Fruit fly (Drosophila melanogaster) whole organism, embryonic: ENCODE results near the gene dpr18.

Source experiments
- BEAF-32 ChIP-seq: fragments of 200-800 bp; sonication (Bioruptor generic); optimal IDR thresholded peaks from 3 replicates; lab custom pipeline; 2017; ENCODE audit warnings: missing biosample characterization, missing genetic modification characterization, mild to moderate bottlenecking, moderate library complexity, missing genetic modification reagents
- Bdp1 ChIP-seq: fragments of 200-800 bp; sonication (Bioruptor generic); optimal IDR thresholded peaks from 3 replicates; lab custom pipeline; 2016; ENCODE audit warnings: missing biosample characterization, missing genetic modification characterization
- CG1024 ChIP-seq: fragments of 200-800 bp; sonication (Bioruptor generic); IDR thresholded peaks from 2 replicates; pipeline ENCODE4 v1.3.6; 2022; ENCODE audit warnings: missing biosample characterization, missing genetic modification characterization
- CG11085 ChIP-seq: fragments of 200-800 bp; sonication (Bioruptor generic); IDR thresholded peaks from 2 replicates; pipeline ENCODE4 v1.3.6; 2022; ENCODE audit warnings: missing biosample characterization, missing genetic modification characterization
- CG15073 ChIP-seq: fragments of 200-800 bp; sonication (Bioruptor generic); optimal IDR thresholded peaks from 2 replicates; lab custom pipeline; 2016; ENCODE audit warnings: missing biosample characterization, missing genetic modification characterization
- CG15479 ChIP-seq: fragments of 200-800 bp; sonication (Bioruptor generic); optimal IDR thresholded peaks from 3 replicates; lab custom pipeline; 2019; ENCODE audit warnings: missing biosample characterization, mild to moderate bottlenecking, missing genetic modification characterization, moderate library complexity
- CG16779 ChIP-seq: fragments of 200-800 bp; sonication (Bioruptor generic); IDR thresholded peaks from 2 replicates; pipeline ENCODE4 v1.3.6; 2022; ENCODE audit warnings: missing biosample characterization, missing genetic modification characterization
- CG18619 ChIP-seq: fragments of 200-800 bp; sonication (Bioruptor generic); optimal IDR thresholded peaks from 3 replicates; lab custom pipeline; 2017; ENCODE audit warnings: missing biosample characterization, mild to moderate bottlenecking, missing genetic modification characterization
- CG2199 ChIP-seq: fragments of 200-800 bp; sonication (Bioruptor generic); IDR thresholded peaks from 3 replicates; pipeline ENCODE4 v1.3.6; 2022; ENCODE audit warnings: missing biosample characterization, missing genetic modification characterization
- CG3065 ChIP-seq: fragments of 200-800 bp; sonication (Bioruptor generic); optimal IDR thresholded peaks from 2 replicates; lab custom pipeline; 2016; ENCODE audit warnings: missing biosample characterization, missing genetic modification characterization
- CG32772 ChIP-seq: fragments of 200-800 bp; sonication (Bioruptor generic); IDR thresholded peaks from 2 replicates; pipeline ENCODE4 v1.3.6; 2022; ENCODE audit warnings: missing biosample characterization, missing genetic modification characterization
- CG34376 ChIP-seq: fragments of 200-800 bp; sonication (Bioruptor generic); optimal IDR thresholded peaks from 2 replicates; lab custom pipeline; 2018; ENCODE audit warnings: missing biosample characterization, mild to moderate bottlenecking, missing genetic modification characterization
- CG6654 ChIP-seq: fragments of 200-800 bp; sonication (Bioruptor generic); optimal IDR thresholded peaks from 2 replicates; lab custom pipeline; 2017; ENCODE audit warnings: missing biosample characterization, mild to moderate bottlenecking, missing genetic modification characterization
- CG6854 ChIP-seq: fragments of 200-800 bp; sonication (Bioruptor generic); optimal IDR thresholded peaks from 3 replicates; lab custom pipeline; 2017; ENCODE audit warnings: missing biosample characterization, mild to moderate bottlenecking, missing genetic modification characterization
- CG7839 ChIP-seq: fragments of 200-800 bp; sonication (Bioruptor generic); optimal IDR thresholded peaks from 3 replicates; lab custom pipeline; 2018; ENCODE audit warnings: missing biosample characterization, mild to moderate bottlenecking, missing genetic modification characterization, moderate library complexity
- CG9609 ChIP-seq: fragments of 200-800 bp; sonication (Bioruptor generic); optimal IDR thresholded peaks from 3 replicates; lab custom pipeline; 2016; ENCODE audit warnings: missing biosample characterization, missing genetic modification characterization
- CG9817 ChIP-seq: fragments of 200-800 bp; sonication (Bioruptor generic); optimal IDR thresholded peaks from 2 replicates; lab custom pipeline; 2018; ENCODE audit warnings: missing biosample characterization, mild to moderate bottlenecking, missing genetic modification characterization, moderate library complexity
- CoRest ChIP-seq: fragments of 200-800 bp; sonication (Bioruptor generic); optimal IDR thresholded peaks from 3 replicates; lab custom pipeline; 2018; ENCODE audit warnings: missing biosample characterization, mild to moderate bottlenecking, missing genetic modification characterization, moderate library complexity
- GATAe ChIP-seq: fragments of 200-800 bp; sonication (Bioruptor generic); conservative IDR thresholded peaks from 2 replicates; pipeline ENCODE4 v1.3.6; 2022; ENCODE audit warnings: missing biosample characterization, missing genetic modification characterization
- HHEX ChIP-seq: fragments of 200-800 bp; sonication (Bioruptor generic); optimal IDR thresholded peaks from 3 replicates; lab custom pipeline; 2017; ENCODE audit warnings: missing biosample characterization, mild to moderate bottlenecking, missing genetic modification characterization, missing genetic modification reagents
- Hmx ChIP-seq: fragments of 200-800 bp; sonication (Bioruptor generic); optimal IDR thresholded peaks from 2 replicates; lab custom pipeline; 2016; ENCODE audit warnings: missing biosample characterization, missing genetic modification characterization
- Lhr ChIP-seq: fragments of 200-800 bp; sonication (Bioruptor generic); optimal IDR thresholded peaks from 3 replicates; lab custom pipeline; 2017; ENCODE audit warnings: mild to moderate bottlenecking, missing biosample characterization, missing genetic modification reagents, missing genetic modification characterization
- Nf-YC ChIP-seq: fragments of 200-800 bp; optimal IDR thresholded peaks from 3 replicates; lab custom pipeline; 2019; ENCODE audit warnings: missing biosample characterization, mild to moderate bottlenecking, missing genetic modification characterization, moderate library complexity
- Six4 ChIP-seq: fragments of 200-800 bp; sonication (Bioruptor generic); optimal IDR thresholded peaks from 2 replicates; lab custom pipeline; 2016; ENCODE audit warnings: missing biosample characterization, missing genetic modification characterization
- Stat92E ChIP-seq, 3 experiments: fragments of >200 bp in 2 of 3; fragments of 200-800 bp in 1 of 3; sonication (Bioruptor generic) in 1 of 3; optimal IDR thresholded peaks; 2 replicates each; lab custom pipeline; 2017 to 2019; ENCODE audit warnings: missing biosample characterization in 3 of 3, missing genetic modification characterization in 3 of 3, mild to moderate bottlenecking in 1 of 3, moderate library complexity in 1 of 3
- Taf1 ChIP-seq: fragments of 200-800 bp; sonication (Bioruptor generic); IDR thresholded peaks from 2 replicates; pipeline ENCODE4 v1.3.6; 2022; ENCODE audit warnings: missing biosample characterization, missing genetic modification characterization
- Xrp1 ChIP-seq: fragments of 200-800 bp; sonication (Bioruptor generic); IDR thresholded peaks from 2 replicates; pipeline ENCODE4 v1.3.6; 2022; ENCODE audit warnings: missing biosample characterization, missing genetic modification characterization
- abd-A ChIP-seq: fragments of 200-800 bp; sonication (Bioruptor generic); optimal IDR thresholded peaks from 3 replicates; lab custom pipeline; 2019; ENCODE audit warnings: missing biosample characterization, mild to moderate bottlenecking, missing genetic modification characterization, moderate library complexity
- amos ChIP-seq: fragments of 200-800 bp; sonication (Bioruptor generic); IDR thresholded peaks from 2 replicates; pipeline ENCODE4 v1.3.6; 2022; ENCODE audit warnings: missing biosample characterization, missing genetic modification characterization; ENCODE audit not compliant: partially characterized antibody
- caup ChIP-seq: fragments of 200-800 bp; sonication (Bioruptor generic); optimal IDR thresholded peaks from 3 replicates; lab custom pipeline; 2017; ENCODE audit warnings: missing biosample characterization, mild to moderate bottlenecking, missing genetic modification characterization, moderate library complexity; ENCODE audit not compliant: severe bottlenecking
- cg ChIP-seq: fragments of 200-800 bp; sonication (Bioruptor generic); optimal IDR thresholded peaks from 3 replicates; lab custom pipeline; 2019; ENCODE audit warnings: missing biosample characterization, mild to moderate bottlenecking, missing genetic modification characterization, moderate library complexity
- chinmo ChIP-seq: fragments of 200-800 bp; sonication (Bioruptor generic); IDR thresholded peaks from 4 replicates; pipeline ENCODE4 v1.3.6; 2022; ENCODE audit warnings: missing biosample characterization, missing genetic modification characterization; ENCODE audit not compliant: partially characterized antibody
- crol ChIP-seq: fragments of 200-800 bp; sonication (Bioruptor generic); IDR thresholded peaks from 2 replicates; pipeline ENCODE4 v1.3.6; 2022; ENCODE audit warnings: missing biosample characterization, missing genetic modification characterization
- cwo ChIP-seq: fragments of 200-800 bp; sonication (Bioruptor generic); optimal IDR thresholded peaks from 3 replicates; lab custom pipeline; 2017; ENCODE audit warnings: missing biosample characterization, missing genetic modification characterization, mild to moderate bottlenecking, moderate library complexity, missing genetic modification reagents
- dati ChIP-seq: fragments of 200-800 bp; sonication (Bioruptor generic); IDR thresholded peaks from 2 replicates; pipeline ENCODE4 v1.3.6; 2022; ENCODE audit warnings: missing biosample characterization, missing genetic modification characterization
- dm ChIP-seq: fragments of 200-800 bp; sonication (Bioruptor generic); optimal IDR thresholded peaks from 3 replicates; lab custom pipeline; 2016; ENCODE audit warnings: missing biosample characterization, missing genetic modification characterization
- ftz-f1 ChIP-seq: fragments of 200-800 bp; sonication (Bioruptor generic); optimal IDR thresholded peaks from 2 replicates; lab custom pipeline; 2016; ENCODE audit warnings: missing biosample characterization, missing genetic modification characterization
- grau ChIP-seq: fragments of 200-800 bp; optimal IDR thresholded peaks from 3 replicates; lab custom pipeline; 2019; ENCODE audit warnings: missing biosample characterization, mild to moderate bottlenecking, missing genetic modification characterization, moderate library complexity
- lab ChIP-seq: fragments of 200-800 bp; sonication (Bioruptor generic); optimal IDR thresholded peaks from 3 replicates; lab custom pipeline; 2017; ENCODE audit warnings: missing biosample characterization, missing genetic modification characterization, mild to moderate bottlenecking, moderate library complexity, missing genetic modification reagents
- luna ChIP-seq: fragments of 200-800 bp; sonication (Bioruptor generic); optimal IDR thresholded peaks from 2 replicates; lab custom pipeline; 2016; ENCODE audit warnings: missing biosample characterization, missing genetic modification characterization
- mirr ChIP-seq: fragments of 200-800 bp; sonication (Bioruptor generic); optimal IDR thresholded peaks from 3 replicates; lab custom pipeline; 2018; ENCODE audit warnings: missing biosample characterization, mild to moderate bottlenecking, missing genetic modification characterization
- odd ChIP-seq: fragments of 200-800 bp; sonication (Bioruptor generic); optimal IDR thresholded peaks from 2 replicates; lab custom pipeline; 2017; ENCODE audit warnings: missing biosample characterization, mild to moderate bottlenecking, missing genetic modification characterization
- otp ChIP-seq: fragments of 200-800 bp; sonication (Bioruptor generic); IDR thresholded peaks from 3 replicates; pipeline ENCODE4, ENCODE4 v1.3.6; 2022; ENCODE audit warnings: missing biosample characterization, missing genetic modification characterization
- phol ChIP-seq: fragments of 200-800 bp; sonication (Bioruptor generic); optimal IDR thresholded peaks from 3 replicates; lab custom pipeline; 2018; ENCODE audit warnings: missing biosample characterization, mild to moderate bottlenecking, missing genetic modification characterization, moderate library complexity
- sqz ChIP-seq: fragments of 200-800 bp; sonication (Bioruptor generic); optimal IDR thresholded peaks from 3 replicates; lab custom pipeline; 2018; ENCODE audit warnings: missing biosample characterization, mild to moderate bottlenecking, missing genetic modification characterization
- stc ChIP-seq: fragments of 200-800 bp; sonication (Bioruptor generic); IDR thresholded peaks from 2 replicates; pipeline ENCODE4 v1.3.6; 2022; ENCODE audit warnings: missing biosample characterization, missing genetic modification characterization
- sug ChIP-seq: fragments of 200-800 bp; optimal IDR thresholded peaks from 2 replicates; lab custom pipeline; 2019; ENCODE audit warnings: missing biosample characterization, mild to moderate bottlenecking, missing genetic modification characterization, moderate library complexity
- tgo ChIP-seq: fragments of 200-800 bp; sonication (Bioruptor generic); IDR thresholded peaks from 3 replicates; pipeline ENCODE4 v1.3.6; 2022; ENCODE audit warnings: missing biosample characterization, missing genetic modification characterization
- zfh2 ChIP-seq: fragments of 200-800 bp; sonication (Bioruptor generic); optimal IDR thresholded peaks from 2 replicates; lab custom pipeline; 2016; ENCODE audit warnings: missing biosample characterization, missing genetic modification characterization

Gene dpr18

dm6 chrX:16100726-16101351 is 37.3 kb downstream of the dpr18 start (continued):
- TF ChIP-seq otp (GFP tag; lab: Robert Waterston, UW) (no peak), Nf-YC (peak; percentile 10), chinmo (0 out of 4 replicates have a peak, but pooled peaks have one; percentile 53), luna (GFP tag; lab: Kevin White, UChicago) (no peak), CG34376 (GFP tag; lab: Kevin White, UChicago) (no peak), CG16779 (GFP tag; lab: Robert Waterston, UW) (no peak), CG6654 (no peak), Xrp1 (GFP tag; lab: Robert Waterston, UW) (no peak), CG32772 (GFP tag; lab: Robert Waterston, UW) (peak; percentile 7; the same call in 1 of the 2 replicates), cwo (no peak), CG1024 (GFP tag; lab: Robert Waterston, UW) (no peak), stc (no peak), sug (tag; lab: Kevin White, UChicago) (peak; percentile 21), CG11085 (GFP tag; lab: Robert Waterston, UW) (no peak), abd-A (tag; lab: Kevin White, UChicago) (peak; percentile 50), CG9609 (GFP tag; lab: Kevin White, UChicago) (no peak), crol (GFP tag; lab: Robert Waterston, UW) (peak; percentile 72; the same call in 1 of the 2 replicates), CG6854 (GFP tag; lab: Kevin White, UChicago) (no peak), CG15073 (no peak), CG18619 (no peak), dm (GFP tag; lab: Kevin White, UChicago) (no peak), CoRest (tag; lab: Kevin White, UChicago) (no peak), HHEX (GFP tag; lab: Kevin White, UChicago) (no peak), Hmx (GFP tag; lab: Kevin White, UChicago) (no peak), phol (no peak), dati (GFP tag; lab: Robert Waterston, UW) (no peak), Stat92E (GFP tag; optimal IDR thresholded peaks at IDR 0.05; lab: Kevin White, UChicago) (no peak), Lhr (GFP tag; lab: Kevin White, UChicago) (no peak), amos (GFP tag; lab: Robert Waterston, UW) (no peak), Bdp1 (no peak), BEAF-32 (GFP tag; lab: Kevin White, UChicago) (no peak), CG2199 (GFP tag; lab: Robert Waterston, UW) (0 out of 3 replicates have a peak, but pooled peaks have one; percentile 32), lab (GFP tag; lab: Kevin White, UChicago) (peak; percentile 12), cg (peak; percentile 73), ftz-f1 (GFP tag; lab: Kevin White, UChicago) (peak; percentile 22), Six4 (GFP tag; lab: Kevin White, UChicago) (no peak), sqz (GFP tag; lab: Kevin White, UChicago) (peak; percentile 60)

- no peak for TF ChIP-seq odd (GFP tag; lab: Kevin White, UChicago)
- peak; percentile 15 for TF ChIP-seq CG9817 (tag; lab: Kevin White, UChicago)
- no peak; the same call in 2 of the 3 replicates for TF ChIP-seq tgo (GFP tag; lab: Robert Waterston, UW)
- peak; percentile 56 for TF ChIP-seq CG7839 (tag; lab: Kevin White, UChicago)
- TF ChIP-seq CG15479: no peak
- peak; percentile 2 for TF ChIP-seq caup (GFP tag; lab: Kevin White, UChicago)
- peak; percentile 24; the same call in 1 of the 2 replicates for TF ChIP-seq GATAe (GFP tag; lab: Robert Waterston, UW)
- TF ChIP-seq mirr (GFP tag; lab: Kevin White, UChicago): peak; percentile 25
- peak; percentile 45 for TF ChIP-seq grau (tag; lab: Kevin White, UChicago)
- no peak for TF ChIP-seq Taf1 (GFP tag; lab: Robert Waterston, UW)
- TF ChIP-seq CG3065 (GFP tag; lab: Kevin White, UChicago): no peak
- peak; percentile 38 for TF ChIP-seq zfh2 (GFP tag; lab: Kevin White, UChicago)
Measured at dm6 chrX:16102338-16103218, 39.0 kb downstream of the dpr18 start.
